Worm (Caenorhabditis elegans): Measurements from ENCODE around the gene M60.7.

- TF ChIP-seq madf-10 (tag; optimal IDR thresholded peaks at IDR 0.05), result no peak
- TF ChIP-seq ama-1 (optimal IDR thresholded peaks at IDR 0.05), result no peak
- no peak for TF ChIP-seq ama-1 (GFP tag; optimal IDR thresholded peaks at IDR 0.05)
- TF ChIP-seq unc-62 (GFP tag; optimal IDR thresholded peaks at IDR 0.05), result no peak
- TF ChIP-seq lin-35 (GFP tag; optimal IDR thresholded peaks at IDR 0.05), result no peak
- TF ChIP-seq lin-54 (GFP tag; optimal IDR thresholded peaks at IDR 0.05), result no peak
- no peak for TF ChIP-seq die-1 (tag; optimal IDR thresholded peaks at IDR 0.05)
- TF ChIP-seq aptf-3 (GFP tag; IDR thresholded peaks at IDR 0.05), result no peak
Observed at ce11 chrX:8241906-8242305, 19.1 kb downstream of the M60.7 start, which contains the start of gene endu-2.
